Fruit fly (Drosophila melanogaster) Kc167 (cell line): ENCODE results near the gene CG9609.

Experiments
- Myc ChIP-seq: fragments of >200 bp; optimal IDR thresholded peaks from 2 replicates; lab custom pipeline; 2017; ENCODE audit warnings: missing external identifiers
- Sin3A ChIP-seq: fragments of >200 bp; optimal IDR thresholded peaks from 2 replicates; lab custom pipeline; 2018; ENCODE audit warnings: missing external identifiers
- h ChIP-seq: fragments of >200 bp; optimal IDR thresholded peaks from 3 replicates; lab custom pipeline; 2018; ENCODE audit warnings: missing external identifiers
- insv ChIP-seq: fragments of >200 bp; optimal IDR thresholded peaks from 3 replicates; lab custom pipeline; 2018; ENCODE audit warnings: missing external identifiers
- psq ChIP-seq: fragments of >200 bp; optimal IDR thresholded peaks from 2 replicates; lab custom pipeline; 2017; ENCODE audit warnings: missing external identifiers
- ttk ChIP-seq: sonication (Bioruptor generic); optimal IDR thresholded peaks from 2 replicates; lab custom pipeline; 2017; ENCODE audit warnings: missing external identifiers

DNA sequence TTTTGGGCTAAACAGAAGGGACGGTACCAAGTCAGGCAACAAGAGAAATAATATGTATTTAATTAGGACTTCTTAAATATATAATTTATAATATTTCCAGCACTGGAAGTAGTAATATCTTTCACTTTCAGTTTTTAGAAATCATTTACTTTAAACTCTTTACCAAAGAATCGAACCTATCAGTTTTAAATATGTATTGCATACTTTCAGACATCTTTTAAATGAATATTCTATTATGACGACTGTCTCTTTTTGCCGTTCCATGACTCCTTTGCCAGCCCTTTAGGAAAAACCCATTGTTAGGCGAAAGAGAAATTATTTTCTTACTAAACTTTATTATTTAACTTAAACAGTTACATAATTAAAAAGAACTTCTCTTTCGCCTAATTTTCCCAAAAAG, 29.2 kb downstream of the CG9609 start:
- TF ChIP-seq Myc (lab: Kevin White, UChicago) = no peak
- no peak for TF ChIP-seq ttk (lab: Kevin White, UChicago)
- TF ChIP-seq psq (lab: Kevin White, UChicago) = no peak
- no peak for TF ChIP-seq Sin3A
- TF ChIP-seq h = no peak
- no peak for TF ChIP-seq insv (lab: Kevin White, UChicago)
